Worm (Caenorhabditis elegans): ENCODE results near the gene elo-3.

elo-3 gene

ce11 chrIV:7230198-7230597, 7.3 kb upstream of the elo-3 start, which contains the start of gene cap-1 (continued):
- peak; percentile 37 for TF ChIP-seq unc-42 (tag; optimal IDR thresholded peaks at IDR 0.05)
- no peak for TF ChIP-seq Y22D7AL.16 (tag; optimal IDR thresholded peaks at IDR 0.05)
- peak; percentile 5 for TF ChIP-seq nfya-1 (tag; optimal IDR thresholded peaks at IDR 0.05)
- TF ChIP-seq dmd-4 (tag; optimal IDR thresholded peaks at IDR 0.05; ENCODE audit: borderline replicate concordance), result no peak
- no peak for TF ChIP-seq eyg-1 (tag; optimal IDR thresholded peaks at IDR 0.05)
- no peak for TF ChIP-seq pros-1 (tag; optimal IDR thresholded peaks at IDR 0.05)
- TF ChIP-seq hlh-6 (tag; optimal IDR thresholded peaks at IDR 0.05), result no peak
- peak; percentile 39 for TF ChIP-seq hlh-8 (tag; optimal IDR thresholded peaks at IDR 0.05)
- TF ChIP-seq K09A11.1 (tag; optimal IDR thresholded peaks at IDR 0.05; ENCODE audit: insufficient read depth), result no peak
- TF ChIP-seq madf-2 (tag; optimal IDR thresholded peaks at IDR 0.05), result no peak
- no peak for TF ChIP-seq gmeb-2 (tag; optimal IDR thresholded peaks at IDR 0.05)
- TF ChIP-seq pha-4 (tag; optimal IDR thresholded peaks at IDR 0.05), result no peak
- TF ChIP-seq pqm-1 (tag; optimal IDR thresholded peaks at IDR 0.05), result peak; percentile 2
- TF ChIP-seq zip-5 (tag; optimal IDR thresholded peaks at IDR 0.05), result peak; percentile 32
- no peak for TF ChIP-seq dve-1 (tag; optimal IDR thresholded peaks at IDR 0.05)

ce11 chrIV:7230935-7231334, 6.6 kb upstream of the elo-3 start, which contains the start of gene D2024.4:
TSS of gene D2024.4 (plus strand) at chrIV:7231235.
- TF ChIP-seq lin-11 (tag; optimal IDR thresholded peaks at IDR 0.05) (no peak), ceh-6 (GFP tag; optimal IDR thresholded peaks at IDR 0.05) (no peak), hlh-13 (GFP tag; optimal IDR thresholded peaks at IDR 0.05) (no peak), ama-1 (optimal IDR thresholded peaks at IDR 0.05) (no peak), eyg-1 (tag; optimal IDR thresholded peaks at IDR 0.05) (no peak), pat-9 (tag; optimal IDR thresholded peaks at IDR 0.05) (no peak), hlh-8 (tag; optimal IDR thresholded peaks at IDR 0.05) (no peak), ceh-24 (tag; optimal IDR thresholded peaks at IDR 0.05) (no peak), zip-5 (tag; optimal IDR thresholded peaks at IDR 0.05) (no peak), ceh-34 (tag; optimal IDR thresholded peaks at IDR 0.05) (no peak), ceh-45 (GFP tag; IDR thresholded peaks at IDR 0.05) (no peak), ceh-14 (tag; optimal IDR thresholded peaks at IDR 0.05) (no peak), hlh-30 (tag; optimal IDR thresholded peaks at IDR 0.05; ENCODE audit: insufficient read depth) (no peak), gmeb-2 (tag; optimal IDR thresholded peaks at IDR 0.05) (no peak), unc-42 (tag; optimal IDR thresholded peaks at IDR 0.05) (no peak), hlh-15 (tag; optimal IDR thresholded peaks at IDR 0.05) (no peak), rnt-1 (tag; optimal IDR thresholded peaks at IDR 0.05) (no peak), elt-2 (tag; optimal IDR thresholded peaks at IDR 0.05) (no peak), ahr-1 (tag; optimal IDR thresholded peaks at IDR 0.05) (no peak), pag-3 (tag; optimal IDR thresholded peaks at IDR 0.05; ENCODE audit: borderline replicate concordance) (no peak)

- TF ChIP-seq ets-4 (tag; optimal IDR thresholded peaks at IDR 0.05) (no peak), che-1 (tag; optimal IDR thresholded peaks at IDR 0.05) (no peak), ceh-31 (tag; optimal IDR thresholded peaks at IDR 0.05) (no peak), tbx-2 (tag; optimal IDR thresholded peaks at IDR 0.05) (no peak), ceh-34 (tag; optimal IDR thresholded peaks at IDR 0.05) (no peak), ceh-45 (GFP tag; IDR thresholded peaks at IDR 0.05) (no peak), ttx-3 (tag; optimal IDR thresholded peaks at IDR 0.05) (no peak), mec-3 (tag; optimal IDR thresholded peaks at IDR 0.05; ENCODE audit: borderline replicate concordance) (no peak), K09A11.1 (tag; optimal IDR thresholded peaks at IDR 0.05; ENCODE audit: insufficient read depth) (no peak), unc-86 (tag; optimal IDR thresholded peaks at IDR 0.05) (no peak), pat-9 (tag; optimal IDR thresholded peaks at IDR 0.05) (no peak), ceh-19 (GFP tag; optimal IDR thresholded peaks at IDR 0.05) (no peak), T23F11.4 (GFP tag; optimal IDR thresholded peaks at IDR 0.05) (no peak), hlh-13 (GFP tag; optimal IDR thresholded peaks at IDR 0.05) (no peak), elt-4 (tag; optimal IDR thresholded peaks at IDR 0.05) (no peak), npax-4 (tag; optimal IDR thresholded peaks at IDR 0.05) (no peak), lim-6 (tag; optimal IDR thresholded peaks at IDR 0.05) (no peak)
Observed at ce11 chrIV:7233566-7234014, 3.9 kb upstream of the elo-3 start.

Measured in whole organism, late embryonic.